Fruit fly (Drosophila melanogaster) whole organism, prepupa: Measurements from ENCODE around the gene tap.
A peak's percentile ranks its signal among the peaks of the same experiment; 100 is the strongest.

Source experiments
- CG10631 ChIP-seq: fragments of 200-800 bp; sonication (Bioruptor generic); optimal IDR thresholded peaks from 2 replicates; lab custom pipeline; 2016; ENCODE audit warnings: missing biosample characterization, missing genetic modification characterization
- CG11762 ChIP-seq: fragments of 200-800 bp; sonication (Bioruptor generic); optimal IDR thresholded peaks from 3 replicates; lab custom pipeline; 2016; ENCODE audit warnings: missing biosample characterization, missing genetic modification characterization; ENCODE audit not compliant: insufficient read depth
- CG31627 ChIP-seq: fragments of 200-800 bp; sonication (Bioruptor generic); optimal IDR thresholded peaks from 3 replicates; lab custom pipeline; 2016; ENCODE audit warnings: missing biosample characterization, missing genetic modification characterization
- CG32006 ChIP-seq: fragments of 200-800 bp; sonication (Bioruptor generic); optimal IDR thresholded peaks from 3 replicates; lab custom pipeline; 2017; ENCODE audit warnings: missing biosample characterization, mild to moderate bottlenecking, missing genetic modification characterization
- CG34406 ChIP-seq: fragments of 200-800 bp; sonication (Bioruptor generic); optimal IDR thresholded peaks from 3 replicates; lab custom pipeline; 2016; ENCODE audit warnings: missing biosample characterization, missing genetic modification characterization
- CG4318 ChIP-seq: fragments of 200-800 bp; sonication (Bioruptor generic); optimal IDR thresholded peaks from 3 replicates; lab custom pipeline; 2017; ENCODE audit warnings: missing biosample characterization, mild to moderate bottlenecking, missing genetic modification characterization
- CG6163 ChIP-seq: fragments of 200-800 bp; sonication (Bioruptor generic); IDR thresholded peaks from 3 replicates; pipeline ENCODE4 v1.3.6; 2022; ENCODE audit warnings: missing biosample characterization, missing genetic modification characterization
- CG6854 ChIP-seq: fragments of 200-800 bp; sonication (Bioruptor generic); optimal IDR thresholded peaks from 2 replicates; lab custom pipeline; 2017; ENCODE audit warnings: missing biosample characterization, mild to moderate bottlenecking, missing genetic modification characterization
- CG7368 ChIP-seq: fragments of 200-800 bp; sonication (Bioruptor generic); optimal IDR thresholded peaks from 3 replicates; lab custom pipeline; 2016; ENCODE audit warnings: missing biosample characterization, missing genetic modification characterization
- CG8119 ChIP-seq: fragments of 200-800 bp; sonication (Bioruptor generic); IDR thresholded peaks from 3 replicates; pipeline ENCODE4 v1.3.6; 2022; ENCODE audit warnings: missing biosample characterization, missing genetic modification characterization
- Eip78C ChIP-seq: fragments of 200-800 bp; sonication (Bioruptor generic); peaks from one replicate; lab custom pipeline; 2016; ENCODE audit warnings: missing biosample characterization, missing genetic modification characterization
- Lpt ChIP-seq: fragments of 200-800 bp; sonication (Bioruptor generic); optimal IDR thresholded peaks from 3 replicates; lab custom pipeline; 2016; ENCODE audit warnings: missing biosample characterization, missing genetic modification characterization
- fkh ChIP-seq: fragments of 200-800 bp; sonication (Bioruptor generic); optimal IDR thresholded peaks from 3 replicates; lab custom pipeline; 2017; ENCODE audit warnings: missing biosample characterization, mild to moderate bottlenecking, missing genetic modification characterization, moderate library complexity
- lz ChIP-seq: fragments of 200-800 bp; sonication (Bioruptor generic); optimal IDR thresholded peaks from 3 replicates; lab custom pipeline; 2016; ENCODE audit warnings: missing biosample characterization, missing genetic modification characterization

DNA sequence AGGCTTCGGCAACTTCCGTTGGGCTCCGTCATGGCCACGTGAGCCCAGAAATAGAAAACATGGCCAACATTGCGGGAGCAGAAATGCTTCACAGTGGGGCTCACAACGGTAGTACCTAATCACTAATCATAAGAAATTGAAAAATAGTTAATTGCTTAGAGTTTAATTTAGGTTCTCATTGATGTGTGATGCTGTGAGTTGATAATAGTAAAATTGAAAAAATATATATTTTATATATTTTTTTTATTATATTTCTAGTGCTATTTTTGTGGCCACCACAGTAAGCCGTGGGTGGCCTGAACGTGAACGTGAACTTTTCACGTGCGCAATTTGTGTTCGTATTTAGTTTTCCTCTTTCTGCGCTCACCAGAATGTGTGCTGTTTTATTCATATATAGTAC lies 49.0 kb upstream of the tap start:
- TF ChIP-seq fkh (no peak), CG4318 (no peak), CG10631 (no peak), CG6163 (GFP tag; lab: Robert Waterston, UW) (no peak; the same call in 2 of the 3 replicates), CG8119 (GFP tag; lab: Robert Waterston, UW) (no peak), Eip78C (GFP tag; lab: Kevin White, UChicago) (no peak), CG34406 (GFP tag; lab: Kevin White, UChicago) (no peak), CG32006 (GFP tag; lab: Kevin White, UChicago) (peak; percentile 6), CG6854 (GFP tag; lab: Kevin White, UChicago) (no peak), CG11762 (no peak), CG31627 (GFP tag; lab: Kevin White, UChicago) (no peak), Lpt (no peak), CG7368 (no peak), lz (GFP tag; lab: Kevin White, UChicago) (no peak)
